Fruit fly (Drosophila melanogaster) whole organism, embryonic: ENCODE results near the gene hiro.

Source experiments
- ATbp ChIP-seq: fragments of 200-800 bp; sonication (Bioruptor generic); optimal IDR thresholded peaks from 2 replicates; lab custom pipeline; 2017; ENCODE audit warnings: missing biosample characterization, mild to moderate bottlenecking, missing genetic modification characterization, missing genetic modification reagents
- Ada2b ChIP-seq: fragments of 200-800 bp; sonication (Bioruptor generic); IDR thresholded peaks from 2 replicates; pipeline ENCODE4 v1.3.6; 2022; ENCODE audit warnings: missing biosample characterization, missing genetic modification characterization
- Atf3 ChIP-seq: fragments of 200-800 bp; sonication (Bioruptor generic); optimal IDR thresholded peaks from 3 replicates; lab custom pipeline; 2016; ENCODE audit warnings: missing biosample characterization, missing genetic modification characterization
- CG1024 ChIP-seq: fragments of 200-800 bp; sonication (Bioruptor generic); IDR thresholded peaks from 2 replicates; pipeline ENCODE4 v1.3.6; 2022; ENCODE audit warnings: missing biosample characterization, missing genetic modification characterization
- CG10543 ChIP-seq: fragments of 200-800 bp; sonication (Bioruptor generic); optimal IDR thresholded peaks from 3 replicates; lab custom pipeline; 2017; ENCODE audit warnings: missing biosample characterization, mild to moderate bottlenecking, missing genetic modification characterization, moderate library complexity
- CG10979 ChIP-seq: fragments of 200-800 bp; sonication (Bioruptor generic); optimal IDR thresholded peaks from 2 replicates; lab custom pipeline; 2018; ENCODE audit warnings: missing biosample characterization, mild to moderate bottlenecking, missing genetic modification characterization, moderate library complexity
- CG13287 ChIP-seq: fragments of 200-800 bp; sonication (Bioruptor generic); IDR thresholded peaks from 2 replicates; pipeline ENCODE4 v1.3.6; 2022; ENCODE audit warnings: missing biosample characterization, missing genetic modification characterization; ENCODE audit not compliant: partially characterized antibody
- CG17361 ChIP-seq: fragments of 200-800 bp; sonication (Bioruptor generic); IDR thresholded peaks from 3 replicates; pipeline ENCODE4 v1.3.6; 2022; ENCODE audit warnings: missing biosample characterization, missing genetic modification characterization
- CG17612 ChIP-seq: fragments of 200-800 bp; sonication (Bioruptor generic); IDR thresholded peaks from 2 replicates; pipeline ENCODE4 v1.3.6; 2022; ENCODE audit warnings: missing biosample characterization, missing genetic modification characterization
- CG2129 ChIP-seq: fragments of 200-800 bp; sonication (Bioruptor generic); IDR thresholded peaks from 2 replicates; pipeline ENCODE4 v1.3.6; 2022; ENCODE audit warnings: missing biosample characterization, missing genetic modification characterization; ENCODE audit not compliant: partially characterized antibody
- CG2678 ChIP-seq: fragments of 200-800 bp; sonication (Bioruptor generic); optimal IDR thresholded peaks from 3 replicates; lab custom pipeline; 2019; ENCODE audit warnings: missing biosample characterization, mild to moderate bottlenecking, missing genetic modification characterization, moderate library complexity
- CG31365 ChIP-seq: fragments of 200-800 bp; sonication (Bioruptor generic); optimal IDR thresholded peaks from 2 replicates; lab custom pipeline; 2018; ENCODE audit warnings: missing biosample characterization, mild to moderate bottlenecking, missing genetic modification characterization
- CG31441 ChIP-seq: fragments of 200-800 bp; sonication (Bioruptor generic); IDR thresholded peaks from 2 replicates; pipeline ENCODE4 v1.3.6; 2022; ENCODE audit warnings: missing biosample characterization, missing genetic modification characterization
- CG32532 ChIP-seq: fragments of 200-800 bp; sonication (Bioruptor generic); IDR thresholded peaks from 2 replicates; pipeline ENCODE4 v1.3.6; 2022; ENCODE audit warnings: missing biosample characterization, missing genetic modification characterization
- CG3838 ChIP-seq: fragments of 200-800 bp; sonication (Bioruptor generic); optimal IDR thresholded peaks from 3 replicates; lab custom pipeline; 2016; ENCODE audit warnings: missing biosample characterization, missing genetic modification characterization
- CG4820 ChIP-seq: fragments of 200-800 bp; sonication (Bioruptor generic); optimal IDR thresholded peaks from 3 replicates; lab custom pipeline; 2016; ENCODE audit warnings: missing biosample characterization, missing genetic modification characterization
- CG5180 ChIP-seq: fragments of 200-800 bp; sonication (Bioruptor generic); optimal IDR thresholded peaks from 3 replicates; lab custom pipeline; 2017; ENCODE audit warnings: missing biosample characterization, missing genetic modification characterization, mild to moderate bottlenecking, moderate library complexity, missing genetic modification reagents
- CG6765 ChIP-seq: fragments of 200-800 bp; sonication (Bioruptor generic); optimal IDR thresholded peaks from 3 replicates; lab custom pipeline; 2017; ENCODE audit warnings: missing biosample characterization, mild to moderate bottlenecking, missing genetic modification characterization
- CG7372 ChIP-seq: fragments of 200-800 bp; sonication (Bioruptor generic); IDR thresholded peaks from 2 replicates; pipeline ENCODE4 v1.3.6; 2022; ENCODE audit warnings: missing biosample characterization, missing genetic modification characterization
- CG7839 ChIP-seq: fragments of 200-800 bp; sonication (Bioruptor generic); optimal IDR thresholded peaks from 3 replicates; lab custom pipeline; 2018; ENCODE audit warnings: missing biosample characterization, mild to moderate bottlenecking, missing genetic modification characterization, moderate library complexity
- CG9437 ChIP-seq: fragments of 200-800 bp; sonication (Bioruptor generic); optimal IDR thresholded peaks from 2 replicates; lab custom pipeline; 2018; ENCODE audit warnings: missing biosample characterization, mild to moderate bottlenecking, missing genetic modification characterization
- CG9727 ChIP-seq: fragments of 200-800 bp; sonication (Bioruptor generic); optimal IDR thresholded peaks from 3 replicates; lab custom pipeline; 2017; ENCODE audit warnings: missing biosample characterization, mild to moderate bottlenecking, missing genetic modification characterization
- Camta ChIP-seq: fragments of 200-800 bp; sonication (Bioruptor generic); optimal IDR thresholded peaks from 2 replicates; lab custom pipeline; 2016; ENCODE audit warnings: missing biosample characterization, missing genetic modification characterization
- Ets65A ChIP-seq: fragments of 200-800 bp; sonication (Bioruptor generic); peaks from one replicate; lab custom pipeline; 2016; ENCODE audit warnings: missing biosample characterization, missing genetic modification characterization
- GATAe ChIP-seq: fragments of 200-800 bp; sonication (Bioruptor generic); conservative IDR thresholded peaks from 2 replicates; pipeline ENCODE4 v1.3.6; 2022; ENCODE audit warnings: missing biosample characterization, missing genetic modification characterization
- Gug ChIP-seq: fragments of 200-800 bp; sonication (Bioruptor generic); IDR thresholded peaks from 4 replicates; pipeline ENCODE4 v1.3.6; 2022; ENCODE audit warnings: missing biosample characterization, missing genetic modification characterization
- Lpt ChIP-seq: fragments of >200 bp; optimal IDR thresholded peaks from 2 replicates; lab custom pipeline; 2018; ENCODE audit warnings: missing biosample characterization, missing genetic modification characterization
- Opbp ChIP-seq: fragments of 200-800 bp; sonication (Bioruptor generic); IDR thresholded peaks from 3 replicates; pipeline ENCODE4 v1.3.6; 2022; ENCODE audit warnings: missing biosample characterization, missing genetic modification characterization; ENCODE audit not compliant: partially characterized antibody
- Ptx1 ChIP-seq: fragments of 200-800 bp; sonication (Bioruptor generic); IDR thresholded peaks from 2 replicates; pipeline ENCODE4 v1.3.6; 2022; ENCODE audit warnings: missing biosample characterization, missing genetic modification characterization
- Sox102F ChIP-seq: fragments of 200-800 bp; sonication (Bioruptor generic); optimal IDR thresholded peaks from 2 replicates; lab custom pipeline; 2018; ENCODE audit warnings: missing biosample characterization, mild to moderate bottlenecking, missing genetic modification characterization, moderate library complexity
- YL-1 ChIP-seq: fragments of 200-800 bp; sonication (Bioruptor generic); optimal IDR thresholded peaks from 3 replicates; lab custom pipeline; 2017; ENCODE audit warnings: missing biosample characterization, mild to moderate bottlenecking, missing genetic modification characterization
- abd-A ChIP-seq: fragments of 200-800 bp; sonication (Bioruptor generic); optimal IDR thresholded peaks from 3 replicates; lab custom pipeline; 2019; ENCODE audit warnings: missing biosample characterization, mild to moderate bottlenecking, missing genetic modification characterization, moderate library complexity
- aop ChIP-seq: fragments of 200-800 bp; sonication (Bioruptor generic); IDR thresholded peaks from 2 replicates; pipeline ENCODE4 v1.3.6; 2022; ENCODE audit warnings: missing biosample characterization, missing genetic modification characterization
- bcd ChIP-seq: fragments of 200-800 bp; sonication (Bioruptor generic); optimal IDR thresholded peaks from 2 replicates; lab custom pipeline; 2017; ENCODE audit warnings: missing biosample characterization, mild to moderate bottlenecking, missing genetic modification characterization
- cg ChIP-seq: fragments of 200-800 bp; sonication (Bioruptor generic); optimal IDR thresholded peaks from 3 replicates; lab custom pipeline; 2019; ENCODE audit warnings: missing biosample characterization, mild to moderate bottlenecking, missing genetic modification characterization, moderate library complexity
- dmrt11E ChIP-seq: fragments of 200-800 bp; sonication (Bioruptor generic); optimal IDR thresholded peaks from 3 replicates; lab custom pipeline; 2018; ENCODE audit warnings: missing biosample characterization, mild to moderate bottlenecking, missing genetic modification characterization, moderate library complexity
- dysf ChIP-seq: fragments of 200-800 bp; sonication (Bioruptor generic); IDR thresholded peaks from 3 replicates; pipeline ENCODE4 v1.3.6; 2022; ENCODE audit warnings: missing biosample characterization, missing genetic modification characterization
- fd96Cb ChIP-seq: fragments of 200-800 bp; sonication (Bioruptor generic); optimal IDR thresholded peaks from 2 replicates; lab custom pipeline; 2018; ENCODE audit warnings: missing biosample characterization, mild to moderate bottlenecking, missing genetic modification characterization, moderate library complexity
- grau ChIP-seq: fragments of 200-800 bp; optimal IDR thresholded peaks from 3 replicates; lab custom pipeline; 2019; ENCODE audit warnings: missing biosample characterization, mild to moderate bottlenecking, missing genetic modification characterization, moderate library complexity
- gsb ChIP-seq: fragments of 200-800 bp; sonication (Bioruptor generic); IDR thresholded peaks from 2 replicates; pipeline ENCODE4 v1.3.6; 2022; ENCODE audit warnings: missing biosample characterization, missing genetic modification characterization
- lilli ChIP-seq: fragments of 200-800 bp; sonication (Bioruptor generic); optimal IDR thresholded peaks from 3 replicates; lab custom pipeline; 2016; ENCODE audit warnings: missing biosample characterization, missing genetic modification characterization
- mam ChIP-seq: fragments of 200-800 bp; sonication (Bioruptor generic); optimal IDR thresholded peaks from 3 replicates; lab custom pipeline; 2016; ENCODE audit warnings: missing biosample characterization, missing genetic modification characterization
- onecut ChIP-seq: fragments of 200-800 bp; sonication (Bioruptor generic); IDR thresholded peaks from 2 replicates; pipeline ENCODE4 v1.3.6; 2022; ENCODE audit warnings: missing biosample characterization, missing genetic modification characterization
- org-1 ChIP-seq: fragments of 200-800 bp; sonication (Bioruptor generic); optimal IDR thresholded peaks from 2 replicates; lab custom pipeline; 2017; ENCODE audit warnings: missing biosample characterization, missing genetic modification characterization
- peb ChIP-seq: fragments of 200-800 bp; sonication (Bioruptor generic); IDR thresholded peaks from 2 replicates; pipeline ENCODE4 v1.3.6; 2022; ENCODE audit warnings: missing biosample characterization, missing genetic modification characterization
- prd ChIP-seq, 3 experiments: fragments of >200 bp in 2 of 3; fragments of 200-800 bp in 1 of 3; sonication (Bioruptor generic) in 1 of 3; optimal IDR thresholded peaks in 2 of 3; IDR thresholded peaks in 1 of 3; 2 replicates in 2 of 3; 3 replicates in 1 of 3; pipeline versions ENCODE4 v1.3.6 to Lab custom; 2017 to 2022; ENCODE audit warnings: missing biosample characterization in 1 of 3, missing genetic modification characterization in 1 of 3
- sens-2 ChIP-seq: fragments of 200-800 bp; sonication (Bioruptor generic); IDR thresholded peaks from 2 replicates; pipeline ENCODE4 v1.3.6; 2022; ENCODE audit warnings: missing biosample characterization, missing genetic modification characterization
- so ChIP-seq: fragments of 200-800 bp; sonication (Bioruptor generic); IDR thresholded peaks from 3 replicates; pipeline ENCODE4 v1.3.6; 2022; ENCODE audit warnings: missing biosample characterization, missing genetic modification characterization

The hiro gene

dm6 chr3L:733845-734697 is 46.3 kb upstream of the hiro start (continued):
- TF ChIP-seq CG31441, result peak; percentile 62
- TF ChIP-seq cg (GFP tag; lab: Kevin White, UChicago), result no peak
- no peak for TF ChIP-seq Atf3 (GFP tag; lab: Kevin White, UChicago)
- TF ChIP-seq so, result 0 out of 3 replicates have a peak, but pooled peaks have one; percentile 29
- TF ChIP-seq onecut (GFP tag; lab: Robert Waterston, UW), result peak; percentile 34
- TF ChIP-seq peb (GFP tag; lab: Robert Waterston, UW), result no peak
- TF ChIP-seq CG10979 (tag; lab: Kevin White, UChicago), result peak; percentile 42
- TF ChIP-seq CG7372 (GFP tag; lab: Robert Waterston, UW), result peak; percentile 36; the same call in 1 of the 2 replicates
- peak; percentile 56 for TF ChIP-seq CG2678 (tag; lab: Kevin White, UChicago)
- TF ChIP-seq CG31365, result no peak
- peak; percentile 19 for TF ChIP-seq org-1 (GFP tag; lab: Kevin White, UChicago)
- TF ChIP-seq Ets65A (GFP tag; lab: Kevin White, UChicago), result no peak
- TF ChIP-seq CG1024 (GFP tag; lab: Robert Waterston, UW), result no peak
- peak; percentile 12 for TF ChIP-seq Camta (GFP tag; lab: Kevin White, UChicago)
- TF ChIP-seq Gug (GFP tag; lab: Robert Waterston, UW), result no peak
- peak; percentile 23 for TF ChIP-seq bcd
- peak; percentile 21 for TF ChIP-seq fd96Cb (tag; lab: Kevin White, UChicago)
- TF ChIP-seq dmrt11E (tag; lab: Kevin White, UChicago), result peak; percentile 21
- peak; percentile 26 for TF ChIP-seq lilli (GFP tag; lab: Kevin White, UChicago)
- TF ChIP-seq sens-2, result no peak
- TF ChIP-seq Ptx1 (GFP tag; lab: Robert Waterston, UW), result peak; percentile 31; the same call in 1 of the 2 replicates
- no peak for TF ChIP-seq GATAe (GFP tag; lab: Robert Waterston, UW)
- TF ChIP-seq CG9437, result peak; percentile 25
- no peak for TF ChIP-seq Lpt (GFP tag; lab: Kevin White, UChicago)
- no peak for TF ChIP-seq Opbp (GFP tag; lab: Robert Waterston, UW)
- no peak for TF ChIP-seq CG13287 (GFP tag; lab: Robert Waterston, UW)
- TF ChIP-seq prd (optimal IDR thresholded peaks at IDR 0.05; lab: Kevin White, UChicago), result no peak
- peak; percentile 44; the same call in 1 of the 3 replicates for TF ChIP-seq prd (GFP tag; IDR thresholded peaks at IDR 0.05; lab: Robert Waterston, UW)
- TF ChIP-seq abd-A (tag; lab: Kevin White, UChicago), result no peak
- peak; percentile 58 for TF ChIP-seq CG7839
- peak; percentile 55 for TF ChIP-seq CG9727 (GFP tag; lab: Kevin White, UChicago)
- TF ChIP-seq CG17361 (GFP tag; lab: Robert Waterston, UW), result peak; percentile 71
- no peak for TF ChIP-seq CG17612 (GFP tag; lab: Robert Waterston, UW)
- TF ChIP-seq ATbp, result peak; percentile 43
- peak; percentile 43 for TF ChIP-seq Sox102F
- TF ChIP-seq CG3838 (GFP tag; lab: Kevin White, UChicago), result no peak
- TF ChIP-seq CG10543 (GFP tag; lab: Kevin White, UChicago), result peak; percentile 12
- peak; percentile 43; the same call in 1 of the 3 replicates for TF ChIP-seq dysf (GFP tag; lab: Robert Waterston, UW)
- peak; percentile 36 for TF ChIP-seq CG6765 (GFP tag; lab: Kevin White, UChicago)
- TF ChIP-seq CG5180, result no peak
- TF ChIP-seq gsb, result no peak
- no peak for TF ChIP-seq CG2129
- no peak for TF ChIP-seq aop (GFP tag; lab: Robert Waterston, UW)
- TF ChIP-seq CG4820 (GFP tag; lab: Kevin White, UChicago), result peak; percentile 20
- no peak for TF ChIP-seq YL-1 (GFP tag; lab: Kevin White, UChicago)
- TF ChIP-seq CG32532 (GFP tag; lab: Robert Waterston, UW), result 0 out of 2 replicates have a peak, but pooled peaks have one; percentile 27
- TF ChIP-seq grau (tag; lab: Kevin White, UChicago), result peak; percentile 38
- TF ChIP-seq mam (GFP tag; lab: Kevin White, UChicago), result peak; percentile 9
- TF ChIP-seq Ada2b (GFP tag; lab: Robert Waterston, UW), result peak; percentile 18; the same call in 1 of the 2 replicates
